Fruit fly (Drosophila melanogaster) S2 (cell line): ENCODE measurements around the gene Galphai.

Source experiments
- CG8478 ChIP-seq: fragments of >200 bp; optimal IDR thresholded peaks from 2 replicates; lab custom pipeline; 2018
- CTCF ChIP-seq, 2 experiments: fragments of >200 bp; optimal IDR thresholded peaks; 2 replicates each; lab custom pipeline; 2018

- TF ChIP-seq CTCF (optimal IDR thresholded peaks at IDR 0.05; lab: Kevin White, UChicago) = no peak
- TF ChIP-seq CG8478 (lab: Kevin White, UChicago) = no peak
These were observed 29.6 kb upstream of the Galphai start for dm6 chr3L:7009411-7009810.
